Worm (Caenorhabditis elegans) whole organism, young adult: ENCODE results near the gene T22D1.8.

Source experiments
- C06A6.2 ChIP-seq: fragments of 200-800 bp; sonication (Bioruptor generic); conservative IDR thresholded peaks from 2 replicates; pipeline ENCODE4 v1.3.6; 2022; ENCODE audit warnings: missing genetic modification characterization, missing compliant biosample characterization
- F33H1.4 ChIP-seq: fragments of 200-800 bp; sonication (Bioruptor generic); IDR thresholded peaks from 2 replicates; pipeline ENCODE4 v1.3.6; 2022; ENCODE audit warnings: missing genetic modification reagents, missing genetic modification characterization, missing compliant biosample characterization
- F37B4.10 ChIP-seq: fragments of 200-800 bp; sonication (Bioruptor generic); IDR thresholded peaks from 2 replicates; pipeline ENCODE4 v1.3.6; 2022; ENCODE audit warnings: missing genetic modification characterization, missing compliant biosample characterization
- K11D2.4 ChIP-seq: fragments of 200-800 bp; sonication (Bioruptor generic); IDR thresholded peaks from 2 replicates; pipeline ENCODE4 v1.3.6; 2022; ENCODE audit warnings: missing genetic modification reagents, missing genetic modification characterization, missing compliant biosample characterization
- K12H6.12 ChIP-seq: fragments of 200-800 bp; sonication (Bioruptor generic); optimal IDR thresholded peaks from 2 replicates; lab custom pipeline; 2018; ENCODE audit warnings: mild to moderate bottlenecking, missing genetic modification characterization, missing compliant biosample characterization
- T26A5.8 ChIP-seq: sonication (generic microtip); optimal IDR thresholded peaks from 2 replicates; lab custom pipeline; 2016; ENCODE audit warnings: missing genetic modification characterization, missing compliant biosample characterization
- Y56A3A.18 ChIP-seq: fragments of 200-800 bp; sonication (Bioruptor generic); IDR thresholded peaks from 2 replicates; pipeline ENCODE4 v1.3.6; 2022; ENCODE audit warnings: missing genetic modification reagents, missing genetic modification characterization, missing compliant biosample characterization
- ZK185.1 ChIP-seq: sonication (generic microtip); optimal IDR thresholded peaks from 2 replicates; lab custom pipeline; 2016; ENCODE audit warnings: mild to moderate bottlenecking, missing genetic modification characterization, missing compliant biosample characterization; ENCODE audit not compliant: poor library complexity, severe bottlenecking
- atf-7 ChIP-seq: sonication (generic microtip); optimal IDR thresholded peaks from 2 replicates; lab custom pipeline; 2017; ENCODE audit warnings: mild to moderate bottlenecking, missing genetic modification characterization, missing compliant biosample characterization
- attf-5 ChIP-seq: fragments of 200-800 bp; sonication (Bioruptor generic); optimal IDR thresholded peaks from 2 replicates; lab custom pipeline; 2018; ENCODE audit warnings: mild to moderate bottlenecking, missing genetic modification characterization, missing compliant biosample characterization
- cebp-1 ChIP-seq, 2 experiments: fragments of 200-800 bp in 1 of 2; sonication (Bioruptor generic) in 1 of 2; sonication (generic microtip) in 1 of 2; IDR thresholded peaks in 1 of 2; optimal IDR thresholded peaks in 1 of 2; 2 replicates each; pipeline versions ENCODE4 v1.3.6 to Lab custom; 2017 to 2022; ENCODE audit warnings: missing compliant biosample characterization in 2 of 2, missing genetic modification characterization in 2 of 2, mild to moderate bottlenecking in 1 of 2, missing genetic modification reagents in 1 of 2, moderate library complexity in 1 of 2
- ceh-27 ChIP-seq: fragments of 200-800 bp; sonication (Bioruptor generic); optimal IDR thresholded peaks from 2 replicates; lab custom pipeline; 2018; ENCODE audit warnings: mild to moderate bottlenecking, missing genetic modification characterization, moderate library complexity, missing compliant biosample characterization
- chd-7 ChIP-seq: sonication (generic microtip); optimal IDR thresholded peaks from 2 replicates; lab custom pipeline; 2016; ENCODE audit warnings: mild to moderate bottlenecking, missing genetic modification characterization, moderate library complexity, missing compliant biosample characterization
- dpff-1 ChIP-seq: sonication (generic microtip); optimal IDR thresholded peaks from 2 replicates; lab custom pipeline; 2017; ENCODE audit warnings: mild to moderate bottlenecking, missing genetic modification characterization, missing compliant biosample characterization
- egl-18 ChIP-seq: fragments of 200-800 bp; sonication (Bioruptor generic); IDR thresholded peaks from 2 replicates; pipeline ENCODE4 v1.3.6; 2022; ENCODE audit warnings: missing genetic modification reagents, missing genetic modification characterization, missing compliant biosample characterization
- egl-44 ChIP-seq: fragments of 200-800 bp; sonication (Bioruptor generic); IDR thresholded peaks from 2 replicates; pipeline ENCODE4 v1.3.6; 2022; ENCODE audit warnings: missing genetic modification reagents, missing genetic modification characterization, missing compliant biosample characterization
- egrh-3 ChIP-seq: fragments of 200-800 bp; sonication (Bioruptor generic); IDR thresholded peaks from 2 replicates; pipeline ENCODE4 v1.3.6; 2022; ENCODE audit warnings: missing genetic modification reagents, missing genetic modification characterization, missing compliant biosample characterization
- ets-4 ChIP-seq: fragments of 200-800 bp; sonication (Bioruptor generic); optimal IDR thresholded peaks from 2 replicates; lab custom pipeline; 2018; ENCODE audit warnings: mild to moderate bottlenecking, missing genetic modification characterization, missing compliant biosample characterization
- hlh-26 ChIP-seq: fragments of 200-800 bp; sonication (Bioruptor generic); conservative IDR thresholded peaks from 2 replicates; pipeline ENCODE4 v1.3.6; 2022; ENCODE audit warnings: missing genetic modification reagents, missing genetic modification characterization, missing compliant biosample characterization
- let-607 ChIP-seq, 2 experiments: fragments of 200-800 bp in 1 of 2; sonication (Bioruptor generic) in 1 of 2; sonication (generic microtip) in 1 of 2; optimal IDR thresholded peaks; 2 replicates each; lab custom pipeline; 2016 to 2018; ENCODE audit warnings: mild to moderate bottlenecking in 2 of 2, missing compliant biosample characterization in 2 of 2, missing genetic modification characterization in 2 of 2, moderate library complexity in 2 of 2, missing genotype in 1 of 2
- lin-35 ChIP-seq, 3 experiments: fragments of 150-350 bp in 2 of 3; sonication (generic microtip) in 1 of 3; optimal IDR thresholded peaks; 2 replicates each; lab custom pipeline; 2014 to 2018; ENCODE audit warnings: missing biosample characterization in 3 of 3, missing genetic modification characterization in 3 of 3, missing genetic modification reagents in 3 of 3
- lin-40 ChIP-seq: sonication (generic microtip); optimal IDR thresholded peaks from 2 replicates; lab custom pipeline; 2016; ENCODE audit warnings: missing genetic modification characterization, mild to moderate bottlenecking, missing compliant biosample characterization, missing genotype, missing genetic modification reagents
- lin-54 ChIP-seq: fragments of 200-800 bp; sonication (Bioruptor generic); optimal IDR thresholded peaks from 2 replicates; lab custom pipeline; 2018; ENCODE audit warnings: mild to moderate bottlenecking, missing genetic modification characterization, missing compliant biosample characterization
- lir-1 ChIP-seq: fragments of 200-800 bp; sonication (Bioruptor generic); conservative IDR thresholded peaks from 2 replicates; pipeline ENCODE4 v1.3.6; 2022; ENCODE audit warnings: missing genetic modification reagents, missing genetic modification characterization, missing compliant biosample characterization
- lsl-1 ChIP-seq: fragments of 200-800 bp; sonication (Bioruptor generic); optimal IDR thresholded peaks from 2 replicates; lab custom pipeline; 2018; ENCODE audit warnings: mild to moderate bottlenecking, missing genetic modification characterization, moderate library complexity, missing compliant biosample characterization
- madf-10 ChIP-seq: sonication (generic microtip); optimal IDR thresholded peaks from 2 replicates; lab custom pipeline; 2016; ENCODE audit warnings: mild to moderate bottlenecking, missing genetic modification characterization, missing compliant biosample characterization
- madf-3 ChIP-seq: fragments of 200-800 bp; sonication (Bioruptor generic); IDR thresholded peaks from 2 replicates; pipeline ENCODE4 v1.3.6; 2022; ENCODE audit warnings: missing genetic modification reagents, missing genetic modification characterization, missing compliant biosample characterization
- mcd-1 ChIP-seq: fragments of 200-800 bp; sonication (Bioruptor generic); IDR thresholded peaks from 2 replicates; pipeline ENCODE4 v1.3.6; 2022; ENCODE audit warnings: missing genetic modification reagents, missing genetic modification characterization, missing compliant biosample characterization
- nfyb-1 ChIP-seq: fragments of 200-800 bp; sonication (Bioruptor generic); IDR thresholded peaks from 2 replicates; pipeline ENCODE4 v1.3.6; 2022; ENCODE audit warnings: missing genetic modification reagents, missing genetic modification characterization, missing compliant biosample characterization
- nhr-80 ChIP-seq: sonication (generic microtip); optimal IDR thresholded peaks from 2 replicates; lab custom pipeline; 2016; ENCODE audit warnings: missing genetic modification characterization, missing compliant biosample characterization
- snpc-4 ChIP-seq, 5 experiments: fragments of 150-350 bp in 1 of 5; sonication (generic microtip) in 4 of 5; optimal IDR thresholded peaks; 2 replicates each; lab custom pipeline; 2014 to 2018; ENCODE audit warnings: missing genetic modification characterization in 5 of 5, missing biosample characterization in 3 of 5, antibody characterized with exemption in 2 of 5, mild to moderate bottlenecking in 2 of 5, missing compliant biosample characterization in 2 of 5, missing genotype in 2 of 5, moderate library complexity in 2 of 5, missing genetic modification reagents in 1 of 5
- somi-1 ChIP-seq: fragments of 200-800 bp; sonication (Bioruptor generic); optimal IDR thresholded peaks from 2 replicates; lab custom pipeline; 2018; ENCODE audit warnings: mild to moderate bottlenecking, missing genetic modification characterization, missing compliant biosample characterization
- tbp1 ChIP-seq: fragments of 200-800 bp; sonication (Bioruptor generic); optimal IDR thresholded peaks from 2 replicates; lab custom pipeline; 2018; ENCODE audit warnings: mild to moderate bottlenecking, missing genetic modification characterization, missing compliant biosample characterization
- tlf-1 ChIP-seq: fragments of 200-800 bp; sonication (Bioruptor generic); optimal IDR thresholded peaks from 2 replicates; lab custom pipeline; 2018; ENCODE audit warnings: mild to moderate bottlenecking, missing genetic modification characterization, missing compliant biosample characterization
- unc-62 ChIP-seq: fragments of 150-350 bp; optimal IDR thresholded peaks from 2 replicates; lab custom pipeline; 2014; ENCODE audit warnings: missing biosample characterization, missing genetic modification reagents, missing genetic modification characterization
- zfh-2 ChIP-seq: fragments of 200-800 bp; sonication (Bioruptor generic); conservative IDR thresholded peaks from 2 replicates; pipeline ENCODE4 v1.3.6; 2022; ENCODE audit warnings: missing genetic modification reagents, missing genetic modification characterization, missing compliant biosample characterization
- zim-3 ChIP-seq: sonication (generic microtip); optimal IDR thresholded peaks from 2 replicates; lab custom pipeline; 2017; ENCODE audit warnings: mild to moderate bottlenecking, missing genetic modification characterization, moderate library complexity, missing compliant biosample characterization
- ztf-18 ChIP-seq: sonication (generic microtip); optimal IDR thresholded peaks from 2 replicates; lab custom pipeline; 2016; ENCODE audit warnings: missing genotype, mild to moderate bottlenecking, missing genetic modification characterization, missing compliant biosample characterization
- ztf-22 ChIP-seq: fragments of 200-800 bp; sonication (Bioruptor generic); optimal IDR thresholded peaks from 2 replicates; lab custom pipeline; 2018; ENCODE audit warnings: mild to moderate bottlenecking, missing genetic modification characterization, moderate library complexity, missing compliant biosample characterization

The T22D1.8 gene

DNA sequence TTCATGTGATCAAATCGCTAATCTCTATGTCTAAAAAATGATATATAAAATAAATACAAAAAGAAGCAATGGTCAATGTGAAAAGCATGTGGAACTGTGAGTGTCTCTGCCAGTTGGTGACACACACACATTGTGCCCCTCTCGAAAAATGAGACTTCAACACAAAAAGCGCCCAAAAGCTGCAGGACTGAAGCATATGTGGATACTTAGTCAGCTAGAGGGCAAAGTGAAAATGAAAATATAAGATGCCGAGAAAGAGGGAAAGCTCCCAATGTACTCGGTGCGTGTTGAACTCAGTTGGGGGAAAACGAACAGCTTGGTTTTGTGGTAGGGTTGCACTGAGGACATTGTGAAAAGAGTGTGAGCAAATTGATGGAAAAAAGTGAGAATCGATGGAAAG lies 25.0 kb downstream of the T22D1.8 start (continued):
- TF ChIP-seq madf-3 (GFP tag; lab: Robert Waterston, UW) (no peak), somi-1 (GFP tag; lab: Kevin White, UChicago) (peak; percentile 18), ztf-18 (tag; lab: Kevin White, UChicago) (no peak), T26A5.8 (tag; lab: Kevin White, UChicago) (no peak), attf-5 (peak; percentile 28), lsl-1 (GFP tag; lab: Kevin White, UChicago) (no peak), C06A6.2 (GFP tag; lab: Robert Waterston, UW) (0 out of 2 replicates have a peak, but pooled peaks have one; percentile 21)
- TF ChIP-seq, all 124 proteins: peak for 10

DNA sequence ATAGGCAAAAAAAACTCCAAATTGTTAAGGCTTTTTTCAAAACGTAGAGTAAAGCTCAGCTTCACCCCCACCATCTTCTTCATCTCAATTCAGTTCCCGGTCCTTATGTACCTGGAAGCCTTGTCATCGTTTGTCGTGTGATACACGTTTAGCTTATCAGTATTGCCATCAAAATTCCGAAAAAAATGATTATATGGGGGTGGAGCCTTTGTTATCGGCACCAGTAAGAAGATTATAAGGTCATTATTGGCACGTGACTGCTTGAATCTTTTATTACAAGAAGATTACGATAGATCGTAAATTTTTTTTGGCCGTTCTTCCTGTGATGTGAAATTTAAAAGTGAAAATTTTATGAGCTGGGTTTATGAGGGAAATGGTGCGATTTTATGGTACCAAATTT lies 25.7 kb downstream of the T22D1.8 start:
- TF ChIP-seq unc-62 = peak; percentile 16
- TF ChIP-seq F33H1.4 (GFP tag; lab: Robert Waterston, UW) = no peak
- TF ChIP-seq tbp1 (GFP tag; lab: Kevin White, UChicago) = peak; percentile 17
- no peak for TF ChIP-seq egl-18
- no peak for TF ChIP-seq F37B4.10 (GFP tag; lab: Robert Waterston, UW)
- TF ChIP-seq nfyb-1 = 0 out of 2 replicates have a peak, but pooled peaks have one; percentile 47
- TF ChIP-seq let-607 (tag; optimal IDR thresholded peaks at IDR 0.05; lab: Kevin White, UChicago) = peak in 1 of 2 experiments; percentile 55
- TF ChIP-seq atf-7 (tag; lab: Kevin White, UChicago) = peak; percentile 71
- TF ChIP-seq egl-44 (GFP tag; lab: Robert Waterston, UW) = 0 out of 2 replicates have a peak, but pooled peaks have one; percentile 13
- 0 out of 2 replicates have a peak, but pooled peaks have one; percentile 42 for TF ChIP-seq Y56A3A.18
- TF ChIP-seq ztf-22 = peak; percentile 75
- TF ChIP-seq cebp-1 (GFP tag; IDR thresholded peaks at IDR 0.05; lab: Robert Waterston, UW) = no peak
- peak; percentile 27 for TF ChIP-seq cebp-1 (tag; optimal IDR thresholded peaks at IDR 0.05; lab: Kevin White, UChicago)
- TF ChIP-seq hlh-26 (GFP tag; lab: Robert Waterston, UW) = no peak
- peak; percentile 49 for TF ChIP-seq ets-4 (GFP tag; lab: Kevin White, UChicago)
- TF ChIP-seq tlf-1 (GFP tag; lab: Kevin White, UChicago) = peak; percentile 8
- peak; percentile 81 for TF ChIP-seq nhr-80 (tag; lab: Kevin White, UChicago)
- TF ChIP-seq, all 124 proteins: peak for 12

DNA sequence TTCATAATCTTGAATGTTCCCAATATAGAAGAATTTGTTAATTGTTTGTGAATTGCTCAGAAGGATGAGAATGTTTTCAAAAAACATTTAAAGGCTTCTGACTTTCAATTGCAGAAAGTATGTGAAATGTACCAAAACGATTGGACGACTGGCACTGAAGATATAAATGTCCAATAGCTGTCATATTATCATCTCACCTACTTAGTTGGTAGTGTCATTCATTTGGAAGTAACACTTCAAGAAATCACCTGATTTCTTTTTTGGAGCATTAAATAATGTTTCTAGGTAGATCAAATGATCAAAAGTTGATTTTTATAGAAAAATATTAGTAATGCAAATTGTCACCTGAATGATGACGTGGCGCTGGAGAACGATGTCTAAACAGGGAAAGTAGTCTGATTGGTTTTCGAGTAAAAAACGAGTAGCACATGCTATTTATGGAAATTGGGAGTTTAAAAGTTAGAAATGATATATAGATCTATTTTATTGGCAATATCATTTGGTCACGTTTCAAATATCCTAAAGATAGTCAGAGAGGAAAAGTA lies 26.4 kb downstream of the T22D1.8 start:
- TF ChIP-seq madf-10 (tag; lab: Kevin White, UChicago) = no peak
- no peak for TF ChIP-seq dpff-1 (tag; lab: Kevin White, UChicago)
- TF ChIP-seq nhr-80 (tag; lab: Kevin White, UChicago) = peak; percentile 50
- TF ChIP-seq K11D2.4 = no peak

DNA sequence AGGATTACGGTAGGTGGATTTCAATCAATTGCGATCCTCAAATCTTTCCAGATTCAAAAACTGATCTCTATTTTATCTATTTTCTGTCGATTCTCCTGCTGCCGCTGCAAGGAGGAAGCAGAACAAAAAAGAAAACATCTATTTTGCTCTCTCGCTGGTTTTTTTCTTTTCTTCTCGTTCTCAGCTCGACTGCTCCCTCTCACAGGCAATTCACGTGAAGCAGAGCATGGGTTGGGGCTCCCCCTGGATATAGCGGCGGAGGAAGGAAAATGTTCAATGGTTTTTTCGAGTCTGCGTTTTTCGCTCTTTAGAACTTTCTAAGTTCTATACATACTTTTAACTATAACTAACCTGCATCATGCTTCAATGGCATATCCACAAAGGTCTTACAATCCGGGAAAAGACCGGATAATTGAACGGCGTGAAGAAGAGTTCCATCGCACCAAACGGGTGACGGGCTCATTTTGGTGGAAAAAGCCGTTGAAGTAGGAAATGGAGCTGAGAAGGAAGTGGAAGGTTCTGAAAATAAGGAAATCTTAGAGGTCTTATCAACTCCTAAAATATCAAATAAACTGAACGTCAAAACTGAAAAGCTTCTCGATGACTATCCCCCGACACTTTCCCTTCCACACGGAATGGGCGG lies 27.1 kb downstream of the T22D1.8 start:
- peak; percentile 71 for TF ChIP-seq K12H6.12 (tag; lab: Kevin White, UChicago)
- peak; percentile 53 for TF ChIP-seq ceh-27 (GFP tag; lab: Kevin White, UChicago)
- peak; percentile 8 for TF ChIP-seq chd-7
- peak; percentile 52 for TF ChIP-seq lin-40 (tag; lab: Kevin White, UChicago)
- no peak for TF ChIP-seq snpc-4 (GFP tag; optimal IDR thresholded peaks at IDR 0.05; lab: Kevin White, UChicago)
- peak in 1 of 4 experiments; percentile 31 for TF ChIP-seq snpc-4 (tag; optimal IDR thresholded peaks at IDR 0.05; lab: Kevin White, UChicago)
- TF ChIP-seq lin-35 (GFP tag; optimal IDR thresholded peaks at IDR 0.05; lab: Kevin White, UChicago) = peak in 1 of 3 experiments; percentile 47
- no peak for TF ChIP-seq lir-1
- no peak for TF ChIP-seq mcd-1 (GFP tag; lab: Robert Waterston, UW)
- TF ChIP-seq nfyb-1 = no peak
- TF ChIP-seq zfh-2 (GFP tag; lab: Robert Waterston, UW) = no peak
- TF ChIP-seq K11D2.4 = peak; percentile 59; the same call in 1 of the 2 replicates
- peak; percentile 72 for TF ChIP-seq somi-1 (GFP tag; lab: Kevin White, UChicago)
- TF ChIP-seq zim-3 (tag; lab: Kevin White, UChicago) = no peak
- TF ChIP-seq egrh-3 (GFP tag; lab: Robert Waterston, UW) = no peak
- peak; percentile 40; the same call in 1 of the 2 replicates for TF ChIP-seq C06A6.2 (GFP tag; lab: Robert Waterston, UW)
- TF ChIP-seq ZK185.1 (tag; lab: Kevin White, UChicago) = peak; percentile 18
- peak; percentile 31 for TF ChIP-seq lin-54
